Fruit fly (Drosophila melanogaster) whole organism, embryonic: ENCODE results near the gene SNRPG.

ENCODE experiments used
- Asciz ChIP-seq: fragments of 200-800 bp; sonication (Bioruptor generic); optimal IDR thresholded peaks from 2 replicates; lab custom pipeline; 2017; ENCODE audit warnings: missing biosample characterization, mild to moderate bottlenecking, missing genetic modification characterization, missing genetic modification reagents
- Atf3 ChIP-seq: fragments of 200-800 bp; sonication (Bioruptor generic); optimal IDR thresholded peaks from 3 replicates; lab custom pipeline; 2016; ENCODE audit warnings: missing biosample characterization, missing genetic modification characterization
- Blimp-1 ChIP-seq: fragments of 200-800 bp; sonication (Bioruptor generic); optimal IDR thresholded peaks from 3 replicates; lab custom pipeline; 2018; ENCODE audit warnings: missing biosample characterization, missing genetic modification characterization, mild to moderate bottlenecking, moderate library complexity, missing genetic modification reagents
- CG10267 ChIP-seq: fragments of 200-800 bp; sonication (Bioruptor generic); optimal IDR thresholded peaks from 2 replicates; lab custom pipeline; 2018; ENCODE audit warnings: missing biosample characterization, mild to moderate bottlenecking, missing genetic modification characterization, moderate library complexity
- CG10543 ChIP-seq: fragments of 200-800 bp; sonication (Bioruptor generic); optimal IDR thresholded peaks from 3 replicates; lab custom pipeline; 2017; ENCODE audit warnings: missing biosample characterization, mild to moderate bottlenecking, missing genetic modification characterization, moderate library complexity
- CG11398 ChIP-seq: fragments of 200-800 bp; sonication (Bioruptor generic); optimal IDR thresholded peaks from 2 replicates; lab custom pipeline; 2016; ENCODE audit warnings: missing biosample characterization, missing genetic modification characterization
- CG12219 ChIP-seq: fragments of 200-800 bp; sonication (Bioruptor generic); optimal IDR thresholded peaks from 3 replicates; lab custom pipeline; 2018; ENCODE audit warnings: missing biosample characterization, mild to moderate bottlenecking, missing genetic modification characterization
- CG13123 ChIP-seq: fragments of 200-800 bp; sonication (Bioruptor generic); optimal IDR thresholded peaks from 2 replicates; lab custom pipeline; 2016; ENCODE audit warnings: missing biosample characterization, missing genetic modification characterization
- CG15479 ChIP-seq: fragments of 200-800 bp; sonication (Bioruptor generic); optimal IDR thresholded peaks from 3 replicates; lab custom pipeline; 2019; ENCODE audit warnings: missing biosample characterization, mild to moderate bottlenecking, missing genetic modification characterization, moderate library complexity
- CG17568 ChIP-seq: fragments of 200-800 bp; sonication (Bioruptor generic); optimal IDR thresholded peaks from 2 replicates; lab custom pipeline; 2018; ENCODE audit warnings: missing biosample characterization, mild to moderate bottlenecking, missing genetic modification characterization, moderate library complexity
- CG2202 ChIP-seq: fragments of 200-800 bp; sonication (Bioruptor generic); optimal IDR thresholded peaks from 2 replicates; lab custom pipeline; 2018; ENCODE audit warnings: missing biosample characterization, mild to moderate bottlenecking, missing genetic modification characterization
- CG2712 ChIP-seq: fragments of 200-800 bp; optimal IDR thresholded peaks from 3 replicates; lab custom pipeline; 2019; ENCODE audit warnings: missing biosample characterization, mild to moderate bottlenecking, missing genetic modification characterization, moderate library complexity
- CG31388 ChIP-seq: fragments of 200-800 bp; sonication (Bioruptor generic); optimal IDR thresholded peaks from 2 replicates; lab custom pipeline; 2016; ENCODE audit warnings: missing biosample characterization, missing genetic modification characterization
- CG3281 ChIP-seq: fragments of 200-800 bp; sonication (Bioruptor generic); optimal IDR thresholded peaks from 3 replicates; lab custom pipeline; 2017; ENCODE audit warnings: missing biosample characterization, mild to moderate bottlenecking, missing genetic modification characterization
- CG33557 ChIP-seq: fragments of 200-800 bp; sonication (Bioruptor generic); optimal IDR thresholded peaks from 2 replicates; lab custom pipeline; 2019; ENCODE audit warnings: missing biosample characterization, mild to moderate bottlenecking, missing genetic modification characterization, moderate library complexity
- CG6854 ChIP-seq: fragments of 200-800 bp; sonication (Bioruptor generic); optimal IDR thresholded peaks from 3 replicates; lab custom pipeline; 2017; ENCODE audit warnings: missing biosample characterization, mild to moderate bottlenecking, missing genetic modification characterization
- CG8281 ChIP-seq: fragments of 200-800 bp; sonication (Bioruptor generic); optimal IDR thresholded peaks from 2 replicates; lab custom pipeline; 2018; ENCODE audit warnings: missing biosample characterization, mild to moderate bottlenecking, missing genetic modification characterization, moderate library complexity
- CG8290 ChIP-seq, 3 experiments: fragments of 200-800 bp; sonication (Bioruptor generic); optimal IDR thresholded peaks; 2 replicates each; lab custom pipeline; 2016 to 2019; ENCODE audit warnings: missing biosample characterization in 3 of 3, missing genetic modification characterization in 3 of 3, mild to moderate bottlenecking in 2 of 3, moderate library complexity in 1 of 3
- CG8478 ChIP-seq: fragments of >200 bp; optimal IDR thresholded peaks from 2 replicates; lab custom pipeline; 2018
- Dll ChIP-seq: fragments of 200-800 bp; sonication (Bioruptor generic); IDR thresholded peaks from 4 replicates; pipeline ENCODE4 v1.3.6; 2022; ENCODE audit warnings: missing biosample characterization, missing genetic modification characterization; ENCODE audit not compliant: partially characterized antibody
- Ets97D ChIP-seq: fragments of 200-800 bp; sonication (Bioruptor generic); optimal IDR thresholded peaks from 3 replicates; lab custom pipeline; 2016; ENCODE audit warnings: missing biosample characterization, missing genetic modification characterization
- Hand ChIP-seq: fragments of 200-800 bp; sonication (Bioruptor generic); optimal IDR thresholded peaks from 2 replicates; lab custom pipeline; 2017; ENCODE audit warnings: mild to moderate bottlenecking, missing biosample characterization, missing genetic modification reagents, missing genetic modification characterization
- HmgD ChIP-seq: fragments of 200-800 bp; sonication (Bioruptor generic); optimal IDR thresholded peaks from 3 replicates; lab custom pipeline; 2016; ENCODE audit warnings: missing biosample characterization, missing genetic modification characterization
- HmgZ ChIP-seq: fragments of 200-800 bp; sonication (Bioruptor generic); optimal IDR thresholded peaks from 2 replicates; lab custom pipeline; 2018; ENCODE audit warnings: missing biosample characterization, mild to moderate bottlenecking, missing genetic modification characterization
- Hmr ChIP-seq: fragments of 200-800 bp; sonication (Bioruptor generic); optimal IDR thresholded peaks from 3 replicates; lab custom pipeline; 2017; ENCODE audit warnings: mild to moderate bottlenecking, missing biosample characterization, missing genetic modification reagents, missing genetic modification characterization
- MTF-1 ChIP-seq: fragments of 200-800 bp; sonication (Bioruptor generic); optimal IDR thresholded peaks from 2 replicates; lab custom pipeline; 2018; ENCODE audit warnings: missing biosample characterization, mild to moderate bottlenecking, missing genetic modification characterization, borderline replicate concordance
- Meics ChIP-seq: fragments of 200-800 bp; sonication (Bioruptor generic); optimal IDR thresholded peaks from 2 replicates; lab custom pipeline; 2017; ENCODE audit warnings: missing biosample characterization, mild to moderate bottlenecking, missing genetic modification characterization
- NC2β ChIP-seq: fragments of 200-800 bp; sonication (Bioruptor generic); optimal IDR thresholded peaks from 2 replicates; lab custom pipeline; 2016; ENCODE audit warnings: missing biosample characterization, missing genetic modification characterization
- TFAM ChIP-seq: fragments of 200-800 bp; sonication (Bioruptor generic); optimal IDR thresholded peaks from 2 replicates; lab custom pipeline; 2017; ENCODE audit warnings: missing biosample characterization, missing genetic modification characterization, inconsistent platforms
- Trl ChIP-seq, 3 experiments: fragments of >200 bp in 2 of 3; fragments of 200-800 bp in 1 of 3; sonication (Bioruptor generic) in 1 of 3; optimal IDR thresholded peaks; 2 replicates in 1 of 3; 3 replicates in 2 of 3; lab custom pipeline; 2016 to 2017; ENCODE audit warnings: missing biosample characterization in 1 of 3, missing genetic modification characterization in 1 of 3
- br ChIP-seq: fragments of >200 bp; optimal IDR thresholded peaks from 2 replicates; lab custom pipeline; 2017
- cad ChIP-seq: fragments of >200 bp; optimal IDR thresholded peaks from 2 replicates; lab custom pipeline; 2017; ENCODE audit warnings: missing biosample characterization, missing genetic modification characterization
- cwo ChIP-seq: fragments of 200-800 bp; sonication (Bioruptor generic); optimal IDR thresholded peaks from 3 replicates; lab custom pipeline; 2017; ENCODE audit warnings: missing biosample characterization, missing genetic modification characterization, mild to moderate bottlenecking, moderate library complexity, missing genetic modification reagents
- dan ChIP-seq: fragments of 200-800 bp; sonication (Bioruptor generic); IDR thresholded peaks from 2 replicates; pipeline ENCODE4 v1.3.6; 2022; ENCODE audit warnings: missing biosample characterization, missing genetic modification characterization
- dm ChIP-seq: fragments of 200-800 bp; sonication (Bioruptor generic); optimal IDR thresholded peaks from 3 replicates; lab custom pipeline; 2016; ENCODE audit warnings: missing biosample characterization, missing genetic modification characterization
- fru ChIP-seq: fragments of >200 bp; optimal IDR thresholded peaks from 2 replicates; lab custom pipeline; 2017
- grau ChIP-seq: fragments of 200-800 bp; optimal IDR thresholded peaks from 3 replicates; lab custom pipeline; 2019; ENCODE audit warnings: missing biosample characterization, mild to moderate bottlenecking, missing genetic modification characterization, moderate library complexity
- gsb-n ChIP-seq: fragments of 200-800 bp; sonication (Bioruptor generic); optimal IDR thresholded peaks from 3 replicates; lab custom pipeline; 2018; ENCODE audit warnings: missing biosample characterization, mild to moderate bottlenecking, missing genetic modification characterization
- odd ChIP-seq: fragments of 200-800 bp; sonication (Bioruptor generic); optimal IDR thresholded peaks from 2 replicates; lab custom pipeline; 2017; ENCODE audit warnings: missing biosample characterization, mild to moderate bottlenecking, missing genetic modification characterization
- pum ChIP-seq: fragments of 200-800 bp; sonication (Bioruptor generic); optimal IDR thresholded peaks from 2 replicates; lab custom pipeline; 2016; ENCODE audit warnings: missing biosample characterization, missing genetic modification characterization
- pzg ChIP-seq: fragments of 200-800 bp; sonication (Bioruptor generic); optimal IDR thresholded peaks from 3 replicates; lab custom pipeline; 2018; ENCODE audit warnings: missing biosample characterization, mild to moderate bottlenecking, missing genetic modification characterization, moderate library complexity
- rib ChIP-seq: fragments of 200-800 bp; sonication (Bioruptor generic); IDR thresholded peaks from 2 replicates; pipeline ENCODE4 v1.3.6; 2022; ENCODE audit warnings: missing biosample characterization, missing genetic modification characterization
- sens ChIP-seq: fragments of 200-800 bp; sonication (Bioruptor generic); peaks from one replicate; lab custom pipeline; 2016; ENCODE audit warnings: missing biosample characterization, missing genetic modification characterization
- sens-2 ChIP-seq: fragments of 200-800 bp; sonication (Bioruptor generic); IDR thresholded peaks from 2 replicates; pipeline ENCODE4 v1.3.6; 2022; ENCODE audit warnings: missing biosample characterization, missing genetic modification characterization
- slbo ChIP-seq: fragments of 200-800 bp; sonication (Bioruptor generic); IDR thresholded peaks from 2 replicates; pipeline ENCODE4 v1.3.6; 2022; ENCODE audit warnings: missing biosample characterization, missing genetic modification characterization
- slp2 ChIP-seq: fragments of 200-800 bp; sonication (Bioruptor generic); optimal IDR thresholded peaks from 2 replicates; lab custom pipeline; 2016; ENCODE audit warnings: missing biosample characterization, missing genetic modification characterization
- so ChIP-seq: fragments of 200-800 bp; sonication (Bioruptor generic); IDR thresholded peaks from 3 replicates; pipeline ENCODE4 v1.3.6; 2022; ENCODE audit warnings: missing biosample characterization, missing genetic modification characterization
- trem ChIP-seq: fragments of 200-800 bp; optimal IDR thresholded peaks from 3 replicates; lab custom pipeline; 2019; ENCODE audit warnings: missing biosample characterization, mild to moderate bottlenecking, missing genetic modification characterization, moderate library complexity
- z ChIP-seq: fragments of 200-800 bp; sonication (Bioruptor generic); IDR thresholded peaks from 3 replicates; pipeline ENCODE4 v1.3.6; 2022; ENCODE audit warnings: missing biosample characterization, missing genetic modification characterization
- zen ChIP-seq: fragments of 200-800 bp; sonication (Bioruptor generic); optimal IDR thresholded peaks from 3 replicates; lab custom pipeline; 2018; ENCODE audit warnings: missing biosample characterization, mild to moderate bottlenecking, missing genetic modification characterization, moderate library complexity

The SNRPG gene

DNA sequence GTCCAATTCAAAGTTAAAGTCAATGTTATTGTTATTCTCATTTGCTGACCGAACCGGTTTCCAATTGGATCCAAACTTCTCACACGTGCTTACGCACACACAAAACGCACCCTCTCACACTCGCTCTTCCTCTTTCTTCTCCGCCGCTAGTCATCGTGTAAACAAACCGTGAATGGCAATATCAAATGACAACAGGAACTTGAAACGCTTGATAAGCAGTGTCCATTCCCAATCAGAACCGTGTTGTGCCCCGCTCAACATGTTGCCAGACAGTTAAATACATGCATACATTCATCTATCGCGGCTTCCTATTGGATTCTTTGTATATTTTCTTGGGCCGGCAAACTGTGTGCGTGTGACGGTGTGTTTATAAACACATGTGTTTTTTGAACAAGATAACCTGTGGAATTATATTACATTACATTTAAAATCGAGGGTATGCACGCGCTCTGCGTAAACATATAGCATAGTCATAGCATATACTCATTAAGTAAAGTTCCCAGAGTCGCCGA is 15.6 kb upstream of the SNRPG start (continued):
- TF ChIP-seq MTF-1 (GFP tag; lab: Kevin White, UChicago): peak; percentile 41
- TF ChIP-seq so: peak; percentile 72; the same call in 2 of the 3 replicates
- TF ChIP-seq CG8281 (tag; lab: Kevin White, UChicago): peak; percentile 4
- TF ChIP-seq slbo (GFP tag; lab: Robert Waterston, UW): no peak
- TF ChIP-seq slp2: no peak
- TF ChIP-seq TFAM: no peak
- no peak for TF ChIP-seq CG13123 (GFP tag; lab: Kevin White, UChicago)
- TF ChIP-seq grau (tag; lab: Kevin White, UChicago): peak; percentile 3
- peak; percentile 2 for TF ChIP-seq HmgD (GFP tag; lab: Kevin White, UChicago)
- no peak for TF ChIP-seq CG3281 (GFP tag; lab: Kevin White, UChicago)
- peak; percentile 72 for TF ChIP-seq dm (GFP tag; lab: Kevin White, UChicago)
- TF ChIP-seq HmgZ: peak; percentile 57
- peak; percentile 45 for TF ChIP-seq CG2712 (tag; lab: Kevin White, UChicago)
- TF ChIP-seq Ets97D: no peak
- TF ChIP-seq CG8478 (lab: Kevin White, UChicago): no peak
- TF ChIP-seq Meics (GFP tag; lab: Kevin White, UChicago): peak; percentile 6
- no peak for TF ChIP-seq CG6854 (GFP tag; lab: Kevin White, UChicago)
- peak; percentile 51 for TF ChIP-seq CG33557 (GFP tag; lab: Kevin White, UChicago)
- 0 out of 2 replicates have a peak, but pooled peaks have one; percentile 57 for TF ChIP-seq rib (GFP tag; lab: Robert Waterston, UW)
- TF ChIP-seq Asciz (GFP tag; lab: Kevin White, UChicago): no peak
- TF ChIP-seq Hmr (GFP tag; lab: Kevin White, UChicago): peak; percentile 11
- peak; percentile 87 for TF ChIP-seq sens (GFP tag; lab: Kevin White, UChicago)
- TF ChIP-seq cad: no peak
- TF ChIP-seq CG17568 (GFP tag; lab: Kevin White, UChicago): no peak
- no peak for TF ChIP-seq br (lab: Kevin White, UChicago)
- no peak for TF ChIP-seq odd (GFP tag; lab: Kevin White, UChicago)
- TF ChIP-seq Blimp-1: peak; percentile 11
- peak; percentile 29 for TF ChIP-seq zen (tag; lab: Kevin White, UChicago)
- TF ChIP-seq trem (tag; lab: Kevin White, UChicago): peak; percentile 16
- TF ChIP-seq CG15479: peak; percentile 5
- TF ChIP-seq pzg (GFP tag; lab: Kevin White, UChicago): no peak
- no peak for TF ChIP-seq z
- TF ChIP-seq fru (lab: Kevin White, UChicago): no peak
- TF ChIP-seq CG31388: no peak
- TF ChIP-seq pum (GFP tag; lab: Kevin White, UChicago): no peak
- peak; percentile 75 for TF ChIP-seq CG10543 (GFP tag; lab: Kevin White, UChicago)
- peak; percentile 7 for TF ChIP-seq Hand
- 0 out of 4 replicates have a peak, but pooled peaks have one; percentile 13 for TF ChIP-seq Dll (GFP tag; lab: Robert Waterston, UW)
- TF ChIP-seq CG12219 (GFP tag; lab: Kevin White, UChicago): peak; percentile 41
- TF ChIP-seq Trl (optimal IDR thresholded peaks at IDR 0.05; lab: Kevin White, UChicago): peak in 1 of 2 experiments; percentile 57
- no peak for TF ChIP-seq Trl (GFP tag; optimal IDR thresholded peaks at IDR 0.05; lab: Kevin White, UChicago)
- TF ChIP-seq CG8290 (GFP tag; optimal IDR thresholded peaks at IDR 0.05; lab: Kevin White, UChicago): no peak
- peak in 1 of 2 experiments; percentile 28 for TF ChIP-seq CG8290 (tag; optimal IDR thresholded peaks at IDR 0.05; lab: Kevin White, UChicago)
- TF ChIP-seq CG11398: no peak
- TF ChIP-seq Atf3 (GFP tag; lab: Kevin White, UChicago): no peak
- TF ChIP-seq sens-2 (GFP tag; lab: Robert Waterston, UW): no peak
- TF ChIP-seq dan (GFP tag; lab: Robert Waterston, UW): no peak
- peak; percentile 98 for TF ChIP-seq cwo (GFP tag; lab: Kevin White, UChicago)
- TF ChIP-seq CG10267: no peak
- TF ChIP-seq gsb-n (tag; lab: Kevin White, UChicago): peak; percentile 35
- TF ChIP-seq NC2β: peak; percentile 13
- TF ChIP-seq CG2202 (tag; lab: Kevin White, UChicago): no peak
